Fruit fly (Drosophila melanogaster): ENCODE results near the gene CG42570.
A peak's percentile ranks its signal among the peaks of the same experiment; 100 is the strongest.

The CG42570 gene

DNA sequence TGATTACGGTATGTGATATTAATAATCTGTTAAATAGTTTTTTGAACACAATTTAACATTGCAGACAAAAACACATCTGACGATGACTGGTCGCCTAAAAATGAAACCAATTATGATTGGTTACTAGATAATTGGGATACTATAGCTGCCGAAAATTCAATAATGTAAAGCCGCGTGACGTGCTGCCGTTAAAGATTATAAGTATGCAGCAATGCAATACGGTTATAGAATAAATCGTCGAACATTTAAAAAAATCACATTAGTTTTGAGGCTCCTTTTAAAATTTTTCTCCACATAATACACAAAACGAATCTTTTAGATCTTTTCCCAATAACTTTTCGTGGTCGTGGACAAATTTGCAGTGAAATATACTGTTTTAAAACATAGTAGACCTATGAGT lies at the start of gene CG42570:
CG42570 (plus strand) TSS at position 301 of the 400 bp plus-strand sequence.
- TF ChIP-seq Vsx2 (GFP tag; optimal IDR thresholded peaks at IDR 0.05; ENCODE audit: partially characterized antibody) (no peak), Abd-B (GFP tag; optimal IDR thresholded peaks at IDR 0.05) (no peak), sage (GFP tag; optimal IDR thresholded peaks at IDR 0.05) (no peak), psq (GFP tag; optimal IDR thresholded peaks at IDR 0.05) (no peak), dmrt93B (GFP tag; optimal IDR thresholded peaks at IDR 0.05) (no peak), woc (GFP tag; optimal IDR thresholded peaks at IDR 0.05) (no peak), GATAd (GFP tag; optimal IDR thresholded peaks at IDR 0.05) (no peak), h (GFP tag; optimal IDR thresholded peaks at IDR 0.05) (no peak)

DNA sequence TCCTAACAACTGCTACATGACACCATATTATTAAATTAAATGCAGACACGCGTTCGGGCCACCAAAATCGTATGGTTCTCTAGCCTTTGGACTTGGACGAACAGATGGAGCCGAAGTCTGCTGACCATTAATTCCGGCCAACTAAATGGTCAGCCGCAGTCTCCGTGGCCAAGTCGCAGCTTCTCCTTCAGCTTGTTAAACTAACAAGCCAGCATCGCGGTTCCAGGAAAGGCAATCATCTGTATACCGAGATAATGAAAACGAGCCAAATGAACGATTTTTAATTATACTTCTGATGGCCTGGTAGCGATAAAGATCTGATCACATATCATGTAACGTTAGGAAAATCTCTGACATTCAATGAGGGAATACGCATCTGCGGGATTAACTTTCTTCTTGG lies 47.7 kb upstream of the CG42570 start:
- TF ChIP-seq woc (GFP tag; optimal IDR thresholded peaks at IDR 0.05): no peak
- no peak for TF ChIP-seq CG9705 (GFP tag; optimal IDR thresholded peaks at IDR 0.05)
- TF ChIP-seq N (GFP tag; optimal IDR thresholded peaks at IDR 0.05): no peak
- no peak for TF ChIP-seq Vsx2 (GFP tag; optimal IDR thresholded peaks at IDR 0.05; ENCODE audit: partially characterized antibody)
- no peak for TF ChIP-seq foxo (GFP tag; optimal IDR thresholded peaks at IDR 0.05)
- TF ChIP-seq rgr (GFP tag; optimal IDR thresholded peaks at IDR 0.05): no peak
- no peak for TF ChIP-seq lola (GFP tag; optimal IDR thresholded peaks at IDR 0.05)
- no peak for TF ChIP-seq GATAd (GFP tag; optimal IDR thresholded peaks at IDR 0.05)
- TF ChIP-seq Hnf4 (GFP tag; optimal IDR thresholded peaks at IDR 0.05): no peak
- TF ChIP-seq usp (GFP tag; optimal IDR thresholded peaks at IDR 0.05): no peak
- TF ChIP-seq Sp1 (GFP tag; optimal IDR thresholded peaks at IDR 0.05): no peak
- no peak for TF ChIP-seq Dif (GFP tag; optimal IDR thresholded peaks at IDR 0.05; ENCODE audit: partially characterized antibody)
- no peak for TF ChIP-seq br (GFP tag; optimal IDR thresholded peaks at IDR 0.05)

- TF ChIP-seq GATAd (GFP tag; optimal IDR thresholded peaks at IDR 0.05) (no peak), brk (GFP tag; optimal IDR thresholded peaks at IDR 0.05) (no peak), OdsH (GFP tag; optimal IDR thresholded peaks at IDR 0.05) (peak; percentile 65), dmrt93B (GFP tag; optimal IDR thresholded peaks at IDR 0.05) (peak; percentile 40), h (GFP tag; optimal IDR thresholded peaks at IDR 0.05) (peak; percentile 25), fru (GFP tag; optimal IDR thresholded peaks at IDR 0.05) (peak; percentile 32), HLH106 (tag; optimal IDR thresholded peaks at IDR 0.05) (peak; percentile 54), foxo (GFP tag; optimal IDR thresholded peaks at IDR 0.05) (peak in 1 of 2 experiments; percentile 55), psq (GFP tag; optimal IDR thresholded peaks at IDR 0.05) (peak; percentile 54), Sp1 (GFP tag; optimal IDR thresholded peaks at IDR 0.05) (peak; percentile 71), rgr (GFP tag; optimal IDR thresholded peaks at IDR 0.05) (peak; percentile 56)
Measured at dm6 chr3L:15670455-15670854, 47.2 kb upstream of the CG42570 start.

DNA sequence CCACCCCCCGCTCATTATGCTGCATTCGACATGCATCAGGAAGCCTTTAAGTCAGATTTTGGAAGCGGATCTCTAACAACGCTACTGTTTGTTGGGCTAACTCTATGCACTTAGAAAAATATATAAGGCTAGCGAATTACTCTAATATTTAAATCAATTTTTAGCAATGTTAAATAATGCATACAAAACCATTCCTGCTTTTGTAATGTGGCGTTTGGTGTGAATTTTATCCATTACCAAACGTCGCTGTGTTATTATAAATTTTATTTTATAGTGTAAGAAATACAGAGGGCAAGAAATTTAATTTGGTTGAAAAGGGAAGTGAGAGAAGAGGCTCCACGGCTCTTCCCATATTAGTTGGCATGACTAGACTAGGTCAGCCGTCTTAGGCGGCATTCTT lies 44.8 kb upstream of the CG42570 start:
- TF ChIP-seq Abd-B (GFP tag; optimal IDR thresholded peaks at IDR 0.05) (no peak), lola (GFP tag; optimal IDR thresholded peaks at IDR 0.05) (no peak)

DNA sequence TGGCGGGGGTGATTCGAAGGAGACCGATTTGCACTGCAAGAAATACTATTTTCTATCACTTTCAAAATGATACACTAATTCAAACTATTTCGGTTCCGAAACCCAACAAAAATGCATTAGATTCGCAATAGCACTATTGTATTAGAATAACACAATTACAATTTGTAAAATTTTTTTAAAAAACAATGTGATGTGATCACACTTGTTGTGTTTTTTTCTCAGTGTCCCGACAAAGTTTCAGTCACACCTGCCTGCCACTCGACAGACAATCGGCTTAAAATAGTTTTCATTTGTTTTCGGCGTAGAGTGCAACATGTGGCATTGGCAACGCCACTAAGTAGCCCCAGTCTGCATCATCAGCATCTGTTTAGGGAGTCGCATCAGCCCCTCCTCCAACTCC lies 42.5 kb upstream of the CG42570 start:
- TF ChIP-seq dl (GFP tag; optimal IDR thresholded peaks at IDR 0.05; ENCODE audit: insufficient read depth in 1 of 2, partially characterized antibody in 2 of 2) (no peak), pan (optimal IDR thresholded peaks at IDR 0.05) (no peak), sv (GFP tag; optimal IDR thresholded peaks at IDR 0.05) (peak; percentile 9), sage (GFP tag; optimal IDR thresholded peaks at IDR 0.05) (no peak), dmrt93B (GFP tag; optimal IDR thresholded peaks at IDR 0.05) (no peak), Sp1 (GFP tag; optimal IDR thresholded peaks at IDR 0.05) (no peak)

DNA sequence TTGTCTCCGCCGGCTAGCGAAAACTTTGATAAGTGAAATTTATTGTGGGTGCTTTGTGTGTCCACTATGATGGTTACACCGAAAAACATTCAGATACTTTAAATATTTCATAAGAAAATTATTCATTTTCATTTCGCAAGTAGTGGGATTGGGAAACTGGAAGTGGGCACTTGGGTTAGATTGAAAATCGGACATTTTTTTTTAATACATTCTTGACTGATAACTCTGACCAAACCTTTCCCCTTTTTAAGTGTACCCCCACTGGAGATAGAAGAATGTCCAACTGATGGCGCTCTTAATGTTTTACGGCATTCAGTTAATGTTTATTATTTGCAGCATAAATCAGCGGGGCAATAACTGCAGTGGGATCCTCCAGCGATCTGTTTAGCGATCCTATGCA lies 40.0 kb upstream of the CG42570 start:
- TF ChIP-seq CG32264 (GFP tag; optimal IDR thresholded peaks at IDR 0.05) (no peak), CG9705 (GFP tag; optimal IDR thresholded peaks at IDR 0.05) (no peak), Vsx2 (GFP tag; optimal IDR thresholded peaks at IDR 0.05; ENCODE audit: partially characterized antibody) (no peak), N (GFP tag; optimal IDR thresholded peaks at IDR 0.05) (no peak), Mio (GFP tag; optimal IDR thresholded peaks at IDR 0.05) (no peak), dsf (GFP tag; optimal IDR thresholded peaks at IDR 0.05; ENCODE audit: borderline replicate concordance) (no peak), CrebA (GFP tag; optimal IDR thresholded peaks at IDR 0.05; ENCODE audit: borderline replicate concordance) (no peak), rgr (GFP tag; optimal IDR thresholded peaks at IDR 0.05) (no peak), usp (GFP tag; optimal IDR thresholded peaks at IDR 0.05) (no peak), Dif (GFP tag; optimal IDR thresholded peaks at IDR 0.05; ENCODE audit: partially characterized antibody) (no peak), foxo (GFP tag; optimal IDR thresholded peaks at IDR 0.05) (no peak)
